Fruit fly (Drosophila melanogaster) whole organism, embryonic: ENCODE measurements around the gene MED21.

ENCODE experiments used
- Atf3 ChIP-seq: fragments of 200-800 bp; sonication (Bioruptor generic); optimal IDR thresholded peaks from 3 replicates; lab custom pipeline; 2016; ENCODE audit warnings: missing biosample characterization, missing genetic modification characterization
- Atf6 ChIP-seq: fragments of 200-800 bp; sonication (Bioruptor generic); IDR thresholded peaks from 2 replicates; pipeline ENCODE4 v1.3.6; 2022; ENCODE audit warnings: missing biosample characterization, missing genetic modification characterization
- Bteb2 ChIP-seq: fragments of 200-800 bp; sonication (Bioruptor generic); optimal IDR thresholded peaks from 2 replicates; lab custom pipeline; 2016; ENCODE audit warnings: missing biosample characterization, missing genetic modification characterization
- CG10209 ChIP-seq: fragments of 200-800 bp; sonication (Bioruptor generic); optimal IDR thresholded peaks from 3 replicates; lab custom pipeline; 2017; ENCODE audit warnings: missing biosample characterization, mild to moderate bottlenecking, missing genetic modification characterization, missing genetic modification reagents
- CG11085 ChIP-seq: fragments of 200-800 bp; sonication (Bioruptor generic); IDR thresholded peaks from 2 replicates; pipeline ENCODE4 v1.3.6; 2022; ENCODE audit warnings: missing biosample characterization, missing genetic modification characterization
- CG12071 ChIP-seq: fragments of 200-800 bp; sonication (Bioruptor generic); optimal IDR thresholded peaks from 3 replicates; lab custom pipeline; 2018; ENCODE audit warnings: missing biosample characterization, mild to moderate bottlenecking, missing genetic modification characterization
- CG13287 ChIP-seq: fragments of 200-800 bp; sonication (Bioruptor generic); IDR thresholded peaks from 2 replicates; pipeline ENCODE4 v1.3.6; 2022; ENCODE audit warnings: missing biosample characterization, missing genetic modification characterization; ENCODE audit not compliant: partially characterized antibody
- CG13894 ChIP-seq: fragments of 200-800 bp; sonication (Bioruptor generic); optimal IDR thresholded peaks from 3 replicates; lab custom pipeline; 2018; ENCODE audit warnings: missing biosample characterization, mild to moderate bottlenecking, missing genetic modification characterization, moderate library complexity
- CG1602 ChIP-seq: fragments of 200-800 bp; sonication (Bioruptor generic); optimal IDR thresholded peaks from 3 replicates; lab custom pipeline; 2016; ENCODE audit warnings: missing biosample characterization, missing genetic modification characterization
- CG16863 ChIP-seq: fragments of 200-800 bp; sonication (Bioruptor generic); optimal IDR thresholded peaks from 3 replicates; lab custom pipeline; 2016; ENCODE audit warnings: missing biosample characterization, missing genetic modification characterization
- CG17328 ChIP-seq: fragments of 200-800 bp; sonication (Bioruptor generic); IDR thresholded peaks from 2 replicates; pipeline ENCODE4 v1.3.6; 2022; ENCODE audit warnings: missing biosample characterization, missing genetic modification characterization
- CG18599 ChIP-seq: fragments of 200-800 bp; sonication (Bioruptor generic); optimal IDR thresholded peaks from 3 replicates; lab custom pipeline; 2017; ENCODE audit warnings: missing biosample characterization, missing genetic modification characterization, mild to moderate bottlenecking, moderate library complexity, missing genetic modification reagents
- CG32767 ChIP-seq: fragments of 200-800 bp; sonication (Bioruptor generic); IDR thresholded peaks from 2 replicates; pipeline ENCODE4 v1.3.6; 2022; ENCODE audit warnings: missing biosample characterization, missing genetic modification characterization
- CG32772 ChIP-seq: fragments of 200-800 bp; sonication (Bioruptor generic); IDR thresholded peaks from 2 replicates; pipeline ENCODE4 v1.3.6; 2022; ENCODE audit warnings: missing biosample characterization, missing genetic modification characterization
- CG3407 ChIP-seq: fragments of 200-800 bp; sonication (Bioruptor generic); optimal IDR thresholded peaks from 2 replicates; lab custom pipeline; 2018; ENCODE audit warnings: missing biosample characterization, mild to moderate bottlenecking, missing genetic modification characterization
- CG34224 ChIP-seq: fragments of 200-800 bp; sonication (Bioruptor generic); IDR thresholded peaks from 3 replicates; pipeline ENCODE4 v1.3.6; 2022; ENCODE audit warnings: missing biosample characterization, missing genetic modification characterization; ENCODE audit not compliant: partially characterized antibody
- CG4617 ChIP-seq: fragments of 200-800 bp; sonication (Bioruptor generic); optimal IDR thresholded peaks from 3 replicates; lab custom pipeline; 2016; ENCODE audit warnings: missing biosample characterization, missing genetic modification characterization, borderline replicate concordance
- CG4707 ChIP-seq: fragments of 200-800 bp; sonication (Bioruptor generic); optimal IDR thresholded peaks from 2 replicates; lab custom pipeline; 2018; ENCODE audit warnings: missing biosample characterization, mild to moderate bottlenecking, missing genetic modification characterization, moderate library complexity
- CG6683 ChIP-seq: fragments of 200-800 bp; sonication (Bioruptor generic); optimal IDR thresholded peaks from 2 replicates; lab custom pipeline; 2017; ENCODE audit warnings: missing biosample characterization, mild to moderate bottlenecking, missing genetic modification characterization, missing genetic modification reagents
- CG6765 ChIP-seq: fragments of 200-800 bp; sonication (Bioruptor generic); optimal IDR thresholded peaks from 3 replicates; lab custom pipeline; 2017; ENCODE audit warnings: missing biosample characterization, mild to moderate bottlenecking, missing genetic modification characterization
- CG6813 ChIP-seq: fragments of 200-800 bp; sonication (Bioruptor generic); optimal IDR thresholded peaks from 2 replicates; lab custom pipeline; 2017; ENCODE audit warnings: missing biosample characterization, missing genetic modification characterization, mild to moderate bottlenecking, moderate library complexity, missing genetic modification reagents
- CG6854 ChIP-seq: fragments of 200-800 bp; sonication (Bioruptor generic); optimal IDR thresholded peaks from 3 replicates; lab custom pipeline; 2017; ENCODE audit warnings: missing biosample characterization, mild to moderate bottlenecking, missing genetic modification characterization
- CG7987 ChIP-seq: fragments of 200-800 bp; sonication (Bioruptor generic); optimal IDR thresholded peaks from 2 replicates; lab custom pipeline; 2018; ENCODE audit warnings: missing biosample characterization, mild to moderate bottlenecking, missing genetic modification characterization, moderate library complexity
- CG9215 ChIP-seq: fragments of 200-800 bp; sonication (Bioruptor generic); IDR thresholded peaks from 2 replicates; pipeline ENCODE4 v1.3.6; 2022; ENCODE audit warnings: missing biosample characterization, missing genetic modification characterization
- CG9727 ChIP-seq: fragments of 200-800 bp; sonication (Bioruptor generic); optimal IDR thresholded peaks from 3 replicates; lab custom pipeline; 2017; ENCODE audit warnings: missing biosample characterization, mild to moderate bottlenecking, missing genetic modification characterization
- CG9817 ChIP-seq: fragments of 200-800 bp; sonication (Bioruptor generic); optimal IDR thresholded peaks from 2 replicates; lab custom pipeline; 2018; ENCODE audit warnings: missing biosample characterization, mild to moderate bottlenecking, missing genetic modification characterization, moderate library complexity
- Deaf1 ChIP-seq: fragments of 200-800 bp; optimal IDR thresholded peaks from 3 replicates; lab custom pipeline; 2019; ENCODE audit warnings: missing biosample characterization, mild to moderate bottlenecking, missing genetic modification characterization, moderate library complexity
- Dip3 ChIP-seq: fragments of 200-800 bp; sonication (Bioruptor generic); optimal IDR thresholded peaks from 3 replicates; lab custom pipeline; 2016; ENCODE audit warnings: missing biosample characterization, missing genetic modification characterization
- E2f2 ChIP-seq: fragments of 200-800 bp; sonication (Bioruptor generic); IDR thresholded peaks from 2 replicates; pipeline ENCODE4 v1.3.6; 2022; ENCODE audit warnings: missing biosample characterization, missing genetic modification characterization
- ERR ChIP-seq: fragments of 200-800 bp; sonication (Bioruptor generic); optimal IDR thresholded peaks from 2 replicates; lab custom pipeline; 2016; ENCODE audit warnings: missing biosample characterization, missing genetic modification characterization
- Hey ChIP-seq: fragments of 200-800 bp; sonication (Bioruptor generic); optimal IDR thresholded peaks from 3 replicates; lab custom pipeline; 2018; ENCODE audit warnings: missing biosample characterization, mild to moderate bottlenecking, missing genetic modification characterization
- HmgZ ChIP-seq: fragments of 200-800 bp; sonication (Bioruptor generic); optimal IDR thresholded peaks from 2 replicates; lab custom pipeline; 2018; ENCODE audit warnings: missing biosample characterization, mild to moderate bottlenecking, missing genetic modification characterization
- Lhr ChIP-seq: fragments of 200-800 bp; sonication (Bioruptor generic); optimal IDR thresholded peaks from 3 replicates; lab custom pipeline; 2017; ENCODE audit warnings: mild to moderate bottlenecking, missing biosample characterization, missing genetic modification reagents, missing genetic modification characterization
- Oli ChIP-seq: fragments of 200-800 bp; sonication (Bioruptor generic); optimal IDR thresholded peaks from 2 replicates; lab custom pipeline; 2018; ENCODE audit warnings: missing biosample characterization, mild to moderate bottlenecking, missing genetic modification characterization, moderate library complexity
- Six4 ChIP-seq: fragments of 200-800 bp; sonication (Bioruptor generic); optimal IDR thresholded peaks from 2 replicates; lab custom pipeline; 2016; ENCODE audit warnings: missing biosample characterization, missing genetic modification characterization
- Spps ChIP-seq: fragments of 200-800 bp; sonication (Bioruptor generic); optimal IDR thresholded peaks from 2 replicates; lab custom pipeline; 2018; ENCODE audit warnings: missing biosample characterization, mild to moderate bottlenecking, missing genetic modification characterization
- dmrt11E ChIP-seq: fragments of 200-800 bp; sonication (Bioruptor generic); optimal IDR thresholded peaks from 3 replicates; lab custom pipeline; 2018; ENCODE audit warnings: missing biosample characterization, mild to moderate bottlenecking, missing genetic modification characterization, moderate library complexity
- eve ChIP-seq, 2 experiments: fragments of >200 bp; optimal IDR thresholded peaks; 2 replicates each; lab custom pipeline; 2017; ENCODE audit warnings: missing biosample characterization in 2 of 2, missing genetic modification characterization in 2 of 2
- fd96Cb ChIP-seq: fragments of 200-800 bp; sonication (Bioruptor generic); optimal IDR thresholded peaks from 2 replicates; lab custom pipeline; 2018; ENCODE audit warnings: missing biosample characterization, mild to moderate bottlenecking, missing genetic modification characterization, moderate library complexity
- hbn ChIP-seq: fragments of 200-800 bp; sonication (Bioruptor generic); IDR thresholded peaks from 2 replicates; pipeline ENCODE4 v1.3.6; 2022; ENCODE audit warnings: missing biosample characterization, missing genetic modification characterization; ENCODE audit not compliant: partially characterized antibody
- hth ChIP-seq: fragments of >200 bp; optimal IDR thresholded peaks from 2 replicates; lab custom pipeline; 2017; ENCODE audit warnings: inconsistent platforms
- jing ChIP-seq: fragments of 200-800 bp; sonication (Bioruptor generic); optimal IDR thresholded peaks from 2 replicates; lab custom pipeline; 2018; ENCODE audit warnings: missing biosample characterization, mild to moderate bottlenecking, missing genetic modification characterization
- lilli ChIP-seq: fragments of 200-800 bp; sonication (Bioruptor generic); optimal IDR thresholded peaks from 3 replicates; lab custom pipeline; 2016; ENCODE audit warnings: missing biosample characterization, missing genetic modification characterization
- mld ChIP-seq: fragments of 200-800 bp; sonication (Bioruptor generic); IDR thresholded peaks from 3 replicates; pipeline ENCODE4 v1.3.6; 2022; ENCODE audit warnings: missing biosample characterization, missing genetic modification characterization; ENCODE audit not compliant: partially characterized antibody
- nerfin-2 ChIP-seq: fragments of 200-800 bp; sonication (Bioruptor generic); IDR thresholded peaks from 2 replicates; pipeline ENCODE4 v1.3.6; 2022; ENCODE audit warnings: missing biosample characterization, missing genetic modification characterization; ENCODE audit not compliant: partially characterized antibody
- oc ChIP-seq: fragments of 200-800 bp; sonication (Bioruptor generic); optimal IDR thresholded peaks from 2 replicates; lab custom pipeline; 2018; ENCODE audit warnings: missing biosample characterization, mild to moderate bottlenecking, missing genetic modification characterization, moderate library complexity
- odd ChIP-seq: fragments of 200-800 bp; sonication (Bioruptor generic); optimal IDR thresholded peaks from 2 replicates; lab custom pipeline; 2017; ENCODE audit warnings: missing biosample characterization, mild to moderate bottlenecking, missing genetic modification characterization
- p53 ChIP-seq: fragments of 200-800 bp; sonication (Bioruptor generic); optimal IDR thresholded peaks from 2 replicates; lab custom pipeline; 2016; ENCODE audit warnings: missing biosample characterization, missing genetic modification characterization
- sob ChIP-seq: fragments of 200-800 bp; sonication (Bioruptor generic); IDR thresholded peaks from 2 replicates; pipeline ENCODE4 v1.3.6; 2022; ENCODE audit warnings: missing biosample characterization, missing genetic modification characterization
- twi ChIP-seq: fragments of 200-800 bp; optimal IDR thresholded peaks from 2 replicates; lab custom pipeline; 2019; ENCODE audit warnings: missing biosample characterization, mild to moderate bottlenecking, missing genetic modification characterization, moderate library complexity
- zfh1 ChIP-seq: fragments of 200-800 bp; sonication (Bioruptor generic); IDR thresholded peaks from 3 replicates; pipeline ENCODE4 v1.3.6; 2022; ENCODE audit warnings: missing biosample characterization, missing genetic modification characterization

The MED21 gene

dm6 chr3L:25115899-25116298 lies at the start of gene MED21:
MED21 (minus strand) TSS chr3L:25115946.
- TF ChIP-seq CG13287 (GFP tag; lab: Robert Waterston, UW) (no peak), Spps (tag; lab: Kevin White, UChicago) (no peak), dmrt11E (tag; lab: Kevin White, UChicago) (peak; percentile 44), Bteb2 (GFP tag; lab: Kevin White, UChicago) (no peak), CG32767 (GFP tag; lab: Robert Waterston, UW) (no peak; the same call in 1 of the 2 replicates), eve (GFP tag; optimal IDR thresholded peaks at IDR 0.05; lab: Kevin White, UChicago) (no peak), CG6854 (GFP tag; lab: Kevin White, UChicago) (no peak), CG9727 (GFP tag; lab: Kevin White, UChicago) (no peak), CG16863 (GFP tag; lab: Kevin White, UChicago) (no peak), CG12071 (GFP tag; lab: Kevin White, UChicago) (no peak), CG13894 (tag; lab: Kevin White, UChicago) (no peak), jing (no peak), fd96Cb (tag; lab: Kevin White, UChicago) (no peak), CG6683 (GFP tag; lab: Kevin White, UChicago) (no peak), Six4 (GFP tag; lab: Kevin White, UChicago) (no peak), CG1602 (GFP tag; lab: Kevin White, UChicago) (no peak), zfh1 (no peak), CG4617 (GFP tag; lab: Kevin White, UChicago) (peak; percentile 86), CG9215 (GFP tag; lab: Robert Waterston, UW) (no peak), Oli (tag; lab: Kevin White, UChicago) (no peak), hth (lab: Kevin White, UChicago) (no peak), sob (GFP tag; lab: Robert Waterston, UW) (no peak), p53 (GFP tag; lab: Kevin White, UChicago) (no peak), CG17328 (GFP tag; lab: Robert Waterston, UW) (no peak), mld (GFP tag; lab: Robert Waterston, UW) (no peak), twi (no peak), CG6813 (GFP tag; lab: Kevin White, UChicago) (no peak), CG7987 (GFP tag; lab: Kevin White, UChicago) (no peak), CG34224 (GFP tag; lab: Robert Waterston, UW) (no peak), CG32772 (no peak), Hey (tag; lab: Kevin White, UChicago) (no peak), CG10209 (GFP tag; lab: Kevin White, UChicago) (no peak), odd (GFP tag; lab: Kevin White, UChicago) (no peak), CG9817 (tag; lab: Kevin White, UChicago) (peak; percentile 37), Dip3 (GFP tag; lab: Kevin White, UChicago) (no peak), Deaf1 (tag; lab: Kevin White, UChicago) (no peak), lilli (GFP tag; lab: Kevin White, UChicago) (no peak), Atf3 (GFP tag; lab: Kevin White, UChicago) (no peak), nerfin-2 (GFP tag; lab: Robert Waterston, UW) (no peak), HmgZ (tag; lab: Kevin White, UChicago) (no peak), CG6765 (GFP tag; lab: Kevin White, UChicago) (no peak), hbn (GFP tag; lab: Robert Waterston, UW) (no peak), Atf6 (GFP tag; lab: Robert Waterston, UW) (no peak), CG4707 (GFP tag; lab: Kevin White, UChicago) (no peak), E2f2 (GFP tag; lab: Robert Waterston, UW) (no peak), CG11085 (GFP tag; lab: Robert Waterston, UW) (no peak), ERR (GFP tag; lab: Kevin White, UChicago) (no peak), Lhr (peak; percentile 94), CG3407 (GFP tag; lab: Kevin White, UChicago) (no peak), CG18599 (no peak), oc (tag; lab: Kevin White, UChicago) (no peak)
